Worm (Caenorhabditis elegans): Measurements from ENCODE around the gene T09A5.4.
A peak's percentile ranks its signal among the peaks of the same experiment; 100 is the strongest.

- TF ChIP-seq egl-27 (tag; optimal IDR thresholded peaks at IDR 0.05): no peak
- no peak for TF ChIP-seq spr-1 (tag; optimal IDR thresholded peaks at IDR 0.05)
- no peak for TF ChIP-seq zag-1 (tag; optimal IDR thresholded peaks at IDR 0.05)
- no peak for TF ChIP-seq nhr-48 (tag; optimal IDR thresholded peaks at IDR 0.05)
- no peak for TF ChIP-seq snpc-4 (tag; optimal IDR thresholded peaks at IDR 0.05)
- no peak for TF ChIP-seq R02D3.7 (tag; optimal IDR thresholded peaks at IDR 0.05)
- TF ChIP-seq pqm-1 (tag; optimal IDR thresholded peaks at IDR 0.05): peak; percentile 38
- TF ChIP-seq nhr-76 (tag; optimal IDR thresholded peaks at IDR 0.05): no peak
- TF ChIP-seq mes-2 (tag; optimal IDR thresholded peaks at IDR 0.05; ENCODE audit: poor library complexity, severe bottlenecking): no peak
- no peak for TF ChIP-seq Y5F2A.4 (GFP tag; optimal IDR thresholded peaks at IDR 0.05)
- no peak for TF ChIP-seq tag-97 (GFP tag; IDR thresholded peaks at IDR 0.05)
Measured at ce11 chrII:7816163-7816776, 29.7 kb upstream of the T09A5.4 start, which contains the start of gene cki-2.
